Fruit fly (Drosophila melanogaster): ENCODE measurements around the gene CG5126.

The CG5126 gene

DNA sequence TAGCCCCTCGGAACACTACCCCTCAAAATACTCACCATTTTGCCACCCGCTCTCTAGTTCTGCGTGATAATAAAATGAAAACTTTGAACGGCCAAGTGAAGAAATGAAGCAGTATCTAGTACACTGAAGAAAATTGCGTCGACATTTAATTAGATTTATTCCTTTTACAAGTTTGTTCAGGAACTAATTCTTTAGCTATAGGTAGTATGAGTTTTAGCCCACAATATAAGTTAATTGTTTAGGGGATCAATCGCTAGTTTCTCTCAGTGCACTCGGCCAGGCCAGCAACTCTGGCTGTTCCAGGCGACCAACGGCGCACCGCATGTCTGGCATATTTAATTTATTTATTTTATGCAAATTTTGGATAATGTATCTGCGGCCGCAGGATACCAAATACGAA, 46.9 kb upstream of the CG5126 start (continued):
- 0 out of 2 replicates have a peak, but pooled peaks have one; percentile 23 for TF ChIP-seq dimm (GFP tag; IDR thresholded peaks at IDR 0.05)
- TF ChIP-seq mam (GFP tag; optimal IDR thresholded peaks at IDR 0.05): peak; percentile 15
- no peak for TF ChIP-seq CG4404 (GFP tag; IDR thresholded peaks at IDR 0.05)
- no peak for TF ChIP-seq aop (GFP tag; IDR thresholded peaks at IDR 0.05)
- TF ChIP-seq CG17359 (tag; optimal IDR thresholded peaks at IDR 0.05): peak; percentile 37
- no peak for TF ChIP-seq luna (GFP tag; optimal IDR thresholded peaks at IDR 0.05)
- peak; percentile 36 for TF ChIP-seq CG15514 (GFP tag; optimal IDR thresholded peaks at IDR 0.05)
- no peak for TF ChIP-seq Hr39 (optimal IDR thresholded peaks at IDR 0.05)
- TF ChIP-seq sim (GFP tag; IDR thresholded peaks at IDR 0.05): no peak
- peak; percentile 17 for TF ChIP-seq CoRest (tag; optimal IDR thresholded peaks at IDR 0.05)
- no peak for TF ChIP-seq kay (GFP tag; optimal IDR thresholded peaks at IDR 0.05)
- TF ChIP-seq CG8388 (GFP tag; optimal IDR thresholded peaks at IDR 0.05): no peak
- TF ChIP-seq CG12155 (GFP tag; optimal IDR thresholded peaks at IDR 0.05): no peak
- TF ChIP-seq CG4820 (GFP tag; optimal IDR thresholded peaks at IDR 0.05): no peak
- no peak for TF ChIP-seq Asciz (GFP tag; optimal IDR thresholded peaks at IDR 0.05)
- 0 out of 2 replicates have a peak, but pooled peaks have one; percentile 7 for TF ChIP-seq CG14014 (GFP tag; IDR thresholded peaks at IDR 0.05)
- TF ChIP-seq CG17829 (tag; optimal IDR thresholded peaks at IDR 0.05): no peak
- TF ChIP-seq CG13123 (GFP tag; optimal IDR thresholded peaks at IDR 0.05): no peak
- TF ChIP-seq CG11085 (GFP tag; IDR thresholded peaks at IDR 0.05): no peak
- peak; percentile 24 for TF ChIP-seq HHEX (GFP tag; optimal IDR thresholded peaks at IDR 0.05)
- no peak for TF ChIP-seq dpn (GFP tag; optimal IDR thresholded peaks at IDR 0.05)
- TF ChIP-seq pb (GFP tag; optimal IDR thresholded peaks at IDR 0.05): no peak
- TF ChIP-seq CG15696 (tag; optimal IDR thresholded peaks at IDR 0.05): no peak
- 0 out of 2 replicates have a peak, but pooled peaks have one; percentile 15 for TF ChIP-seq gsb (GFP tag; IDR thresholded peaks at IDR 0.05)
- no peak for TF ChIP-seq CG4854 (GFP tag; optimal IDR thresholded peaks at IDR 0.05)
- no peak for TF ChIP-seq CG13296 (GFP tag; optimal IDR thresholded peaks at IDR 0.05)
- no peak for TF ChIP-seq Neu2 (GFP tag; optimal IDR thresholded peaks at IDR 0.05; ENCODE audit: borderline replicate concordance)
- no peak for TF ChIP-seq pzg (GFP tag; optimal IDR thresholded peaks at IDR 0.05)
- TF ChIP-seq Ada2b (GFP tag; IDR thresholded peaks at IDR 0.05): peak; percentile 34; the same call in 1 of the 2 replicates
- no peak for TF ChIP-seq CG8089 (GFP tag; optimal IDR thresholded peaks at IDR 0.05)
- TF ChIP-seq CG11093 (GFP tag; IDR thresholded peaks at IDR 0.05): no peak
- peak; percentile 19 for TF ChIP-seq CG12659 (GFP tag; optimal IDR thresholded peaks at IDR 0.05)
- TF ChIP-seq Doc2 (GFP tag; IDR thresholded peaks at IDR 0.05): no peak
- no peak for TF ChIP-seq CG34422 (GFP tag; IDR thresholded peaks at IDR 0.05)
- no peak for TF ChIP-seq Bteb2 (GFP tag; optimal IDR thresholded peaks at IDR 0.05)
- no peak for TF ChIP-seq CG1647 (GFP tag; optimal IDR thresholded peaks at IDR 0.05)
- TF ChIP-seq TFAM (GFP tag; optimal IDR thresholded peaks at IDR 0.05): no peak
- TF ChIP-seq CG30020 (tag; optimal IDR thresholded peaks at IDR 0.05): no peak
- TF ChIP-seq lov (optimal IDR thresholded peaks at IDR 0.05): no peak
- TF ChIP-seq lov (GFP tag; IDR thresholded peaks at IDR 0.05): no peak
- TF ChIP-seq nom (GFP tag; optimal IDR thresholded peaks at IDR 0.05): no peak
- no peak for TF ChIP-seq B-H2 (GFP tag; optimal IDR thresholded peaks at IDR 0.05)
- TF ChIP-seq CG7786 (GFP tag; optimal IDR thresholded peaks at IDR 0.05): no peak
- no peak for TF ChIP-seq CG8290 (GFP tag; optimal IDR thresholded peaks at IDR 0.05)
- peak in 1 of 2 experiments; percentile 47 for TF ChIP-seq CG8290 (tag; optimal IDR thresholded peaks at IDR 0.05)
- TF ChIP-seq Dfd (GFP tag; optimal IDR thresholded peaks at IDR 0.05): no peak
- no peak for TF ChIP-seq fd102C (GFP tag; optimal IDR thresholded peaks at IDR 0.05)
- peak; percentile 19 for TF ChIP-seq lilli (GFP tag; optimal IDR thresholded peaks at IDR 0.05)
- TF ChIP-seq CG15479 (GFP tag; optimal IDR thresholded peaks at IDR 0.05): no peak
- TF ChIP-seq seq (GFP tag; IDR thresholded peaks at IDR 0.05): no peak
- no peak for TF ChIP-seq CG3726 (GFP tag; IDR thresholded peaks at IDR 0.05)
- TF ChIP-seq run (tag; optimal IDR thresholded peaks at IDR 0.05): no peak
- no peak for TF ChIP-seq Rx (GFP tag; IDR thresholded peaks at IDR 0.05)

Data from whole organism, embryonic.